Fruit fly (Drosophila melanogaster) whole organism, embryonic: ENCODE measurements around the gene Cdc37.

ENCODE experiments used
- BEAF-32 ChIP-seq: fragments of 200-800 bp; sonication (Bioruptor generic); optimal IDR thresholded peaks from 3 replicates; lab custom pipeline; 2017; ENCODE audit warnings: missing biosample characterization, missing genetic modification characterization, mild to moderate bottlenecking, moderate library complexity, missing genetic modification reagents
- Bgb ChIP-seq: fragments of 200-800 bp; sonication (Bioruptor generic); IDR thresholded peaks from 2 replicates; pipeline ENCODE4 v1.3.6; 2022; ENCODE audit warnings: missing biosample characterization, missing genetic modification characterization; ENCODE audit not compliant: partially characterized antibody
- CG1024 ChIP-seq: fragments of 200-800 bp; sonication (Bioruptor generic); IDR thresholded peaks from 2 replicates; pipeline ENCODE4 v1.3.6; 2022; ENCODE audit warnings: missing biosample characterization, missing genetic modification characterization
- CG10462 ChIP-seq: fragments of 200-800 bp; sonication (Bioruptor generic); optimal IDR thresholded peaks from 2 replicates; lab custom pipeline; 2016; ENCODE audit warnings: missing biosample characterization, missing genetic modification characterization
- CG11085 ChIP-seq: fragments of 200-800 bp; sonication (Bioruptor generic); IDR thresholded peaks from 2 replicates; pipeline ENCODE4 v1.3.6; 2022; ENCODE audit warnings: missing biosample characterization, missing genetic modification characterization
- CG12236 ChIP-seq: fragments of 200-800 bp; sonication (Bioruptor generic); optimal IDR thresholded peaks from 2 replicates; lab custom pipeline; 2016; ENCODE audit warnings: missing biosample characterization, missing genetic modification characterization
- CG14050 ChIP-seq: fragments of 200-800 bp; sonication (Bioruptor generic); IDR thresholded peaks from 3 replicates; pipeline ENCODE4 v1.3.6; 2022; ENCODE audit warnings: missing biosample characterization, missing genetic modification characterization
- CG1529 ChIP-seq: fragments of 200-800 bp; sonication (Bioruptor generic); optimal IDR thresholded peaks from 3 replicates; lab custom pipeline; 2018; ENCODE audit warnings: missing biosample characterization, missing genetic modification characterization
- CG15479 ChIP-seq: fragments of 200-800 bp; sonication (Bioruptor generic); optimal IDR thresholded peaks from 3 replicates; lab custom pipeline; 2019; ENCODE audit warnings: missing biosample characterization, mild to moderate bottlenecking, missing genetic modification characterization, moderate library complexity
- CG15696 ChIP-seq: fragments of 200-800 bp; sonication (Bioruptor generic); optimal IDR thresholded peaks from 2 replicates; lab custom pipeline; 2019; ENCODE audit warnings: missing biosample characterization, mild to moderate bottlenecking, missing genetic modification characterization, moderate library complexity
- CG1603 ChIP-seq: fragments of 200-800 bp; sonication (Bioruptor generic); optimal IDR thresholded peaks from 2 replicates; lab custom pipeline; 2019; ENCODE audit warnings: missing biosample characterization, mild to moderate bottlenecking, missing genetic modification characterization, moderate library complexity
- CG16779 ChIP-seq: fragments of 200-800 bp; sonication (Bioruptor generic); IDR thresholded peaks from 2 replicates; pipeline ENCODE4 v1.3.6; 2022; ENCODE audit warnings: missing biosample characterization, missing genetic modification characterization
- CG17568 ChIP-seq: fragments of 200-800 bp; sonication (Bioruptor generic); optimal IDR thresholded peaks from 2 replicates; lab custom pipeline; 2018; ENCODE audit warnings: missing biosample characterization, mild to moderate bottlenecking, missing genetic modification characterization, moderate library complexity
- CG1792 ChIP-seq: fragments of 200-800 bp; sonication (Bioruptor generic); optimal IDR thresholded peaks from 2 replicates; lab custom pipeline; 2016; ENCODE audit warnings: missing biosample characterization, missing genetic modification characterization
- CG18476 ChIP-seq: fragments of 200-800 bp; sonication (Bioruptor generic); optimal IDR thresholded peaks from 2 replicates; lab custom pipeline; 2016; ENCODE audit warnings: missing biosample characterization, mild to moderate bottlenecking, missing genetic modification characterization
- CG2129 ChIP-seq: fragments of 200-800 bp; sonication (Bioruptor generic); IDR thresholded peaks from 2 replicates; pipeline ENCODE4 v1.3.6; 2022; ENCODE audit warnings: missing biosample characterization, missing genetic modification characterization; ENCODE audit not compliant: partially characterized antibody
- CG2712 ChIP-seq: fragments of 200-800 bp; optimal IDR thresholded peaks from 3 replicates; lab custom pipeline; 2019; ENCODE audit warnings: missing biosample characterization, mild to moderate bottlenecking, missing genetic modification characterization, moderate library complexity
- CG30020 ChIP-seq: fragments of 200-800 bp; optimal IDR thresholded peaks from 2 replicates; lab custom pipeline; 2019; ENCODE audit warnings: missing biosample characterization, mild to moderate bottlenecking, missing genetic modification characterization, moderate library complexity
- CG32767 ChIP-seq: fragments of 200-800 bp; sonication (Bioruptor generic); IDR thresholded peaks from 2 replicates; pipeline ENCODE4 v1.3.6; 2022; ENCODE audit warnings: missing biosample characterization, missing genetic modification characterization
- CG4854 ChIP-seq: fragments of 200-800 bp; sonication (Bioruptor generic); optimal IDR thresholded peaks from 2 replicates; lab custom pipeline; 2016; ENCODE audit warnings: missing biosample characterization, missing genetic modification characterization, inconsistent platforms
- CG5245 ChIP-seq: fragments of 200-800 bp; sonication (Bioruptor generic); optimal IDR thresholded peaks from 3 replicates; lab custom pipeline; 2016; ENCODE audit warnings: missing biosample characterization, missing genetic modification characterization
- CG6254 ChIP-seq: fragments of 200-800 bp; sonication (Bioruptor generic); optimal IDR thresholded peaks from 3 replicates; lab custom pipeline; 2017; ENCODE audit warnings: mild to moderate bottlenecking, missing biosample characterization, missing genetic modification reagents, missing genetic modification characterization
- CG7271 ChIP-seq: fragments of 200-800 bp; sonication (Bioruptor generic); optimal IDR thresholded peaks from 2 replicates; lab custom pipeline; 2018; ENCODE audit warnings: missing biosample characterization, mild to moderate bottlenecking, missing genetic modification characterization, moderate library complexity
- CG7745 ChIP-seq: fragments of 200-800 bp; sonication (Bioruptor generic); optimal IDR thresholded peaks from 2 replicates; lab custom pipeline; 2018; ENCODE audit warnings: missing biosample characterization, mild to moderate bottlenecking, missing genetic modification characterization, moderate library complexity
- CG7786 ChIP-seq: fragments of 200-800 bp; sonication (Bioruptor generic); optimal IDR thresholded peaks from 2 replicates; lab custom pipeline; 2016; ENCODE audit warnings: missing biosample characterization, missing genetic modification characterization
- CG9215 ChIP-seq: fragments of 200-800 bp; sonication (Bioruptor generic); IDR thresholded peaks from 2 replicates; pipeline ENCODE4 v1.3.6; 2022; ENCODE audit warnings: missing biosample characterization, missing genetic modification characterization
- CG9437 ChIP-seq: fragments of 200-800 bp; sonication (Bioruptor generic); optimal IDR thresholded peaks from 2 replicates; lab custom pipeline; 2018; ENCODE audit warnings: missing biosample characterization, mild to moderate bottlenecking, missing genetic modification characterization
- CG9932 ChIP-seq: fragments of 200-800 bp; sonication (Bioruptor generic); IDR thresholded peaks from 2 replicates; pipeline ENCODE4 v1.3.6; 2022; ENCODE audit warnings: missing biosample characterization, missing genetic modification characterization
- CkIIα-i1 ChIP-seq: fragments of 200-800 bp; sonication (Bioruptor generic); IDR thresholded peaks from 2 replicates; pipeline ENCODE4 v1.3.6; 2022; ENCODE audit warnings: missing biosample characterization, missing genetic modification characterization
- D ChIP-seq, 2 experiments: fragments of 200-800 bp in 1 of 2; fragments of >200 bp in 1 of 2; sonication (Bioruptor generic) in 1 of 2; optimal IDR thresholded peaks; 2 replicates in 1 of 2; 3 replicates in 1 of 2; lab custom pipeline; 2017; ENCODE audit warnings: mild to moderate bottlenecking in 1 of 2, missing biosample characterization in 1 of 2, missing genetic modification characterization in 1 of 2, missing genetic modification reagents in 1 of 2
- Ets65A ChIP-seq: fragments of 200-800 bp; sonication (Bioruptor generic); peaks from one replicate; lab custom pipeline; 2016; ENCODE audit warnings: missing biosample characterization, missing genetic modification characterization
- Fer1 ChIP-seq: fragments of 200-800 bp; sonication (Bioruptor generic); optimal IDR thresholded peaks from 2 replicates; lab custom pipeline; 2017; ENCODE audit warnings: missing biosample characterization, mild to moderate bottlenecking, missing genetic modification characterization
- HLH54F ChIP-seq: fragments of 200-800 bp; sonication (Bioruptor generic); optimal IDR thresholded peaks from 3 replicates; lab custom pipeline; 2016; ENCODE audit warnings: missing biosample characterization, missing genetic modification characterization
- Neu2 ChIP-seq: fragments of 200-800 bp; sonication (Bioruptor generic); optimal IDR thresholded peaks from 3 replicates; lab custom pipeline; 2016; ENCODE audit warnings: missing biosample characterization, missing genetic modification characterization, borderline replicate concordance
- Opbp ChIP-seq: fragments of 200-800 bp; sonication (Bioruptor generic); IDR thresholded peaks from 3 replicates; pipeline ENCODE4 v1.3.6; 2022; ENCODE audit warnings: missing biosample characterization, missing genetic modification characterization; ENCODE audit not compliant: partially characterized antibody
- Sox100B ChIP-seq: fragments of 200-800 bp; sonication (Bioruptor generic); optimal IDR thresholded peaks from 3 replicates; lab custom pipeline; 2018; ENCODE audit warnings: missing biosample characterization, mild to moderate bottlenecking, missing genetic modification characterization
- TFAM ChIP-seq: fragments of 200-800 bp; sonication (Bioruptor generic); optimal IDR thresholded peaks from 2 replicates; lab custom pipeline; 2017; ENCODE audit warnings: missing biosample characterization, missing genetic modification characterization, inconsistent platforms
- Xbp1 ChIP-seq: fragments of 200-800 bp; sonication (Bioruptor generic); optimal IDR thresholded peaks from 3 replicates; lab custom pipeline; 2016; ENCODE audit warnings: missing biosample characterization, mild to moderate bottlenecking, missing genetic modification characterization
- ab ChIP-seq: fragments of 200-800 bp; sonication (Bioruptor generic); optimal IDR thresholded peaks from 2 replicates; lab custom pipeline; 2016; ENCODE audit warnings: missing biosample characterization, missing genetic modification characterization
- ash1 ChIP-seq: fragments of 200-800 bp; sonication (Bioruptor generic); optimal IDR thresholded peaks from 2 replicates; lab custom pipeline; 2018; ENCODE audit warnings: missing biosample characterization, mild to moderate bottlenecking, missing genetic modification characterization
- cad ChIP-seq: fragments of >200 bp; optimal IDR thresholded peaks from 2 replicates; lab custom pipeline; 2017; ENCODE audit warnings: missing biosample characterization, missing genetic modification characterization
- chn ChIP-seq: fragments of 200-800 bp; sonication (Bioruptor generic); optimal IDR thresholded peaks from 2 replicates; lab custom pipeline; 2016; ENCODE audit warnings: missing biosample characterization, missing genetic modification characterization
- fd96Cb ChIP-seq: fragments of 200-800 bp; sonication (Bioruptor generic); optimal IDR thresholded peaks from 2 replicates; lab custom pipeline; 2018; ENCODE audit warnings: missing biosample characterization, mild to moderate bottlenecking, missing genetic modification characterization, moderate library complexity
- gt ChIP-seq: fragments of 200-800 bp; sonication (Bioruptor generic); IDR thresholded peaks from 2 replicates; pipeline ENCODE4 v1.3.6; 2022; ENCODE audit warnings: missing biosample characterization, missing genetic modification characterization
- ranshi ChIP-seq: fragments of 200-800 bp; sonication (Bioruptor generic); IDR thresholded peaks from 2 replicates; pipeline ENCODE4 v1.3.6; 2022; ENCODE audit warnings: missing biosample characterization, missing genetic modification characterization
- sc ChIP-seq, 3 experiments: fragments of >200 bp in 2 of 3; fragments of 200-800 bp in 1 of 3; sonication (Bioruptor generic) in 1 of 3; optimal IDR thresholded peaks; 2 replicates in 2 of 3; 3 replicates in 1 of 3; lab custom pipeline; 2017; ENCODE audit warnings: mild to moderate bottlenecking in 1 of 3, missing biosample characterization in 1 of 3, missing genetic modification characterization in 1 of 3, missing genetic modification reagents in 1 of 3
- sens ChIP-seq: fragments of 200-800 bp; sonication (Bioruptor generic); peaks from one replicate; lab custom pipeline; 2016; ENCODE audit warnings: missing biosample characterization, missing genetic modification characterization
- sqz ChIP-seq: fragments of 200-800 bp; sonication (Bioruptor generic); optimal IDR thresholded peaks from 3 replicates; lab custom pipeline; 2018; ENCODE audit warnings: missing biosample characterization, mild to moderate bottlenecking, missing genetic modification characterization
- tll ChIP-seq, 2 experiments: fragments of 200-800 bp in 1 of 2; fragments of >200 bp in 1 of 2; sonication (Bioruptor generic) in 1 of 2; optimal IDR thresholded peaks; 2 replicates each; lab custom pipeline; 2017 to 2019; ENCODE audit warnings: missing biosample characterization in 2 of 2, missing genetic modification characterization in 2 of 2, mild to moderate bottlenecking in 1 of 2, moderate library complexity in 1 of 2
- tx ChIP-seq: fragments of 200-800 bp; sonication (Bioruptor generic); optimal IDR thresholded peaks from 2 replicates; lab custom pipeline; 2016; ENCODE audit warnings: missing biosample characterization, missing genetic modification characterization
- usp ChIP-seq: fragments of >200 bp; optimal IDR thresholded peaks from 2 replicates; lab custom pipeline; 2017; ENCODE audit warnings: missing biosample characterization, missing genetic modification characterization

Gene Cdc37

DNA sequence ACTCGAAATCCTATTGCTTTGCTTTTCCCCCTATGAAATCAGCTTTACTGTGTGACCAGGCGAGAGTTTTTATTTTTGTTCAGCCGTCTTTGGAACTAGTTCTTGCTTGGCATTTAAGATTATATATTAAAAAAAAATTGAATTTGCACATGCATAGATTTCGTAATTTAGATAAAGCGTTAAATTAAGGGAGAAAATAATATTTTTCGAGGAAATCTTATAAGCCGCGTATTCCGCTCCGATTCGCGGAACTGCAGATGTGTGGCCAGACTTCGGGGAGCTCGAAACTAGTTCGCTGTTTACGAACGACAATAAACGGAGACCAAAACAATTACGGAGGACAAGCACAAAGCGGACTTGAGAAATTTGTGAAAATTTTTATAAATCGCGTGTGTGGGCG, 7.6 kb downstream of the Cdc37 start, which contains the start of the genes JTBR and CG42676 (continued):
- no peak for TF ChIP-seq tx (GFP tag; lab: Kevin White, UChicago)
- TF ChIP-seq TFAM (GFP tag; lab: Kevin White, UChicago): no peak
- TF ChIP-seq CG14050 (GFP tag; lab: Robert Waterston, UW): no peak
- TF ChIP-seq ranshi (GFP tag; lab: Robert Waterston, UW): no peak
- no peak for TF ChIP-seq CG4854 (GFP tag; lab: Kevin White, UChicago)
- TF ChIP-seq CG18476: no peak
- TF ChIP-seq Bgb: peak; percentile 50
- TF ChIP-seq CG32767 (GFP tag; lab: Robert Waterston, UW): no peak
- peak; percentile 34 for TF ChIP-seq BEAF-32 (GFP tag; lab: Kevin White, UChicago)
- TF ChIP-seq CG1792 (GFP tag; lab: Kevin White, UChicago): no peak
- no peak for TF ChIP-seq CG5245 (GFP tag; lab: Kevin White, UChicago)
- TF ChIP-seq CG9437 (GFP tag; lab: Kevin White, UChicago): peak; percentile 29
- no peak for TF ChIP-seq chn (GFP tag; lab: Kevin White, UChicago)
- TF ChIP-seq tll (GFP tag; optimal IDR thresholded peaks at IDR 0.05; lab: Kevin White, UChicago): no peak
- peak; percentile 25 for TF ChIP-seq CG30020
- TF ChIP-seq Sox100B (GFP tag; lab: Kevin White, UChicago): no peak
- no peak; the same call in 2 of the 3 replicates for TF ChIP-seq Opbp (GFP tag; lab: Robert Waterston, UW)
- peak; percentile 52 for TF ChIP-seq CG2712
- TF ChIP-seq gt (GFP tag; lab: Robert Waterston, UW): no peak
- no peak for TF ChIP-seq sqz (GFP tag; lab: Kevin White, UChicago)
- TF ChIP-seq Fer1 (GFP tag; lab: Kevin White, UChicago): peak; percentile 35
- TF ChIP-seq CG7745 (tag; lab: Kevin White, UChicago): no peak
- no peak for TF ChIP-seq fd96Cb
- TF ChIP-seq CG6254: no peak
- no peak for TF ChIP-seq CG1024 (GFP tag; lab: Robert Waterston, UW)
- TF ChIP-seq CG2129 (GFP tag; lab: Robert Waterston, UW): no peak
- TF ChIP-seq CkIIα-i1: no peak
- no peak for TF ChIP-seq CG17568 (GFP tag; lab: Kevin White, UChicago)
- TF ChIP-seq CG15479 (GFP tag; lab: Kevin White, UChicago): no peak
- no peak for TF ChIP-seq CG7786 (GFP tag; lab: Kevin White, UChicago)
- no peak for TF ChIP-seq CG1603
- TF ChIP-seq Xbp1 (GFP tag; lab: Kevin White, UChicago): no peak
- TF ChIP-seq CG1529 (GFP tag; lab: Kevin White, UChicago): no peak
- no peak for TF ChIP-seq ab (GFP tag; lab: Kevin White, UChicago)
- TF ChIP-seq CG12236 (GFP tag; lab: Kevin White, UChicago): no peak
- no peak for TF ChIP-seq CG7271 (tag; lab: Kevin White, UChicago)
- TF ChIP-seq ash1: no peak
- TF ChIP-seq HLH54F (GFP tag; lab: Kevin White, UChicago): no peak
- no peak for TF ChIP-seq CG9932 (GFP tag; lab: Robert Waterston, UW)
- no peak for TF ChIP-seq sc (optimal IDR thresholded peaks at IDR 0.05; lab: Kevin White, UChicago)
- TF ChIP-seq sc (GFP tag; optimal IDR thresholded peaks at IDR 0.05; lab: Kevin White, UChicago): no peak
- TF ChIP-seq CG11085 (GFP tag; lab: Robert Waterston, UW): no peak
- TF ChIP-seq CG16779 (GFP tag; lab: Robert Waterston, UW): no peak
- no peak for TF ChIP-seq CG10462 (GFP tag; lab: Kevin White, UChicago)
- no peak for TF ChIP-seq usp (GFP tag; lab: Kevin White, UChicago)
- TF ChIP-seq cad: peak; percentile 51
- TF ChIP-seq sens (GFP tag; lab: Kevin White, UChicago): peak; percentile 71
- TF ChIP-seq CG9215 (GFP tag; lab: Robert Waterston, UW): no peak
- TF ChIP-seq D (optimal IDR thresholded peaks at IDR 0.05; lab: Kevin White, UChicago): no peak
- TF ChIP-seq D (GFP tag; optimal IDR thresholded peaks at IDR 0.05; lab: Kevin White, UChicago): no peak
- TF ChIP-seq Neu2 (GFP tag; lab: Kevin White, UChicago): no peak
- TF ChIP-seq Ets65A: no peak
- peak; percentile 22 for TF ChIP-seq CG15696 (tag; lab: Kevin White, UChicago)
